Worm (Caenorhabditis elegans) whole organism, young adult: ENCODE results near the gene prk-2.

Experiments
- B0019.2 ChIP-seq: fragments of 200-800 bp; sonication (Bioruptor generic); conservative IDR thresholded peaks from 2 replicates; pipeline ENCODE4 v1.3.6; 2022; ENCODE audit warnings: missing genetic modification reagents, missing genetic modification characterization, missing compliant biosample characterization
- B0261.1 ChIP-seq: sonication (generic microtip); optimal IDR thresholded peaks from 2 replicates; lab custom pipeline; 2016; ENCODE audit warnings: mild to moderate bottlenecking, missing genetic modification characterization, moderate library complexity, missing compliant biosample characterization
- C06A6.2 ChIP-seq: fragments of 200-800 bp; sonication (Bioruptor generic); conservative IDR thresholded peaks from 2 replicates; pipeline ENCODE4 v1.3.6; 2022; ENCODE audit warnings: missing genetic modification characterization, missing compliant biosample characterization
- F22D6.2 ChIP-seq: sonication (generic microtip); optimal IDR thresholded peaks from 2 replicates; lab custom pipeline; 2016; ENCODE audit warnings: mild to moderate bottlenecking, missing genetic modification characterization, missing compliant biosample characterization
- F23B12.7 ChIP-seq: sonication (generic microtip); optimal IDR thresholded peaks from 2 replicates; lab custom pipeline; 2017; ENCODE audit warnings: missing genetic modification characterization, mild to moderate bottlenecking, missing compliant biosample characterization, antibody characterized with exemption, moderate library complexity; ENCODE audit not compliant: insufficient read depth
- F33H1.4 ChIP-seq: fragments of 200-800 bp; sonication (Bioruptor generic); IDR thresholded peaks from 2 replicates; pipeline ENCODE4 v1.3.6; 2022; ENCODE audit warnings: missing genetic modification reagents, missing genetic modification characterization, missing compliant biosample characterization
- F52B5.7 ChIP-seq: sonication (generic microtip); optimal IDR thresholded peaks from 2 replicates; lab custom pipeline; 2016; ENCODE audit warnings: mild to moderate bottlenecking, missing genetic modification characterization, missing compliant biosample characterization
- F57A8.1 ChIP-seq: fragments of 200-800 bp; sonication (Bioruptor generic); optimal IDR thresholded peaks from 2 replicates; lab custom pipeline; 2018; ENCODE audit warnings: mild to moderate bottlenecking, missing genetic modification characterization, moderate library complexity, missing compliant biosample characterization
- K11D2.4 ChIP-seq: fragments of 200-800 bp; sonication (Bioruptor generic); IDR thresholded peaks from 2 replicates; pipeline ENCODE4 v1.3.6; 2022; ENCODE audit warnings: missing genetic modification reagents, missing genetic modification characterization, missing compliant biosample characterization
- T07F8.4 ChIP-seq: sonication (generic microtip); optimal IDR thresholded peaks from 2 replicates; lab custom pipeline; 2016; ENCODE audit warnings: mild to moderate bottlenecking, missing genetic modification characterization, moderate library complexity, missing compliant biosample characterization
- T26A5.8 ChIP-seq: sonication (generic microtip); optimal IDR thresholded peaks from 2 replicates; lab custom pipeline; 2016; ENCODE audit warnings: missing genetic modification characterization, missing compliant biosample characterization
- Y67H2A.10 ChIP-seq: fragments of 200-800 bp; sonication (Bioruptor generic); conservative IDR thresholded peaks from 2 replicates; pipeline ENCODE4 v1.3.6; 2022; ENCODE audit warnings: missing genetic modification reagents, missing genetic modification characterization, missing compliant biosample characterization
- Y95B8A.8 ChIP-seq: fragments of 200-800 bp; sonication (Bioruptor generic); IDR thresholded peaks from 2 replicates; pipeline ENCODE4 v1.3.6; 2022; ENCODE audit warnings: missing genetic modification reagents, missing genetic modification characterization, missing compliant biosample characterization
- ZK185.1 ChIP-seq: sonication (generic microtip); optimal IDR thresholded peaks from 2 replicates; lab custom pipeline; 2016; ENCODE audit warnings: mild to moderate bottlenecking, missing genetic modification characterization, missing compliant biosample characterization; ENCODE audit not compliant: poor library complexity, severe bottlenecking
- atf-7 ChIP-seq: sonication (generic microtip); optimal IDR thresholded peaks from 2 replicates; lab custom pipeline; 2017; ENCODE audit warnings: mild to moderate bottlenecking, missing genetic modification characterization, missing compliant biosample characterization
- attf-5 ChIP-seq: fragments of 200-800 bp; sonication (Bioruptor generic); optimal IDR thresholded peaks from 2 replicates; lab custom pipeline; 2018; ENCODE audit warnings: mild to moderate bottlenecking, missing genetic modification characterization, missing compliant biosample characterization
- attf-6 ChIP-seq: fragments of 200-800 bp; sonication (Bioruptor generic); IDR thresholded peaks from 2 replicates; pipeline ENCODE4 v1.3.6; 2022; ENCODE audit warnings: missing genetic modification reagents, missing genetic modification characterization, missing compliant biosample characterization
- bed-2 ChIP-seq: fragments of 200-800 bp; sonication (Bioruptor generic); IDR thresholded peaks from 2 replicates; pipeline ENCODE4 v1.3.6; 2022; ENCODE audit warnings: missing genetic modification reagents, missing genetic modification characterization, missing compliant biosample characterization
- ccch-3 ChIP-seq: fragments of 200-800 bp; sonication (Bioruptor generic); optimal IDR thresholded peaks from 2 replicates; lab custom pipeline; 2018; ENCODE audit warnings: mild to moderate bottlenecking, missing genetic modification characterization, missing compliant biosample characterization
- chd-7 ChIP-seq: sonication (generic microtip); optimal IDR thresholded peaks from 2 replicates; lab custom pipeline; 2016; ENCODE audit warnings: mild to moderate bottlenecking, missing genetic modification characterization, moderate library complexity, missing compliant biosample characterization
- die-1 ChIP-seq: sonication (generic microtip); optimal IDR thresholded peaks from 2 replicates; lab custom pipeline; 2016; ENCODE audit warnings: missing genotype, mild to moderate bottlenecking, missing genetic modification characterization, missing compliant biosample characterization
- dox-1 ChIP-seq: fragments of 200-800 bp; sonication (Bioruptor generic); IDR thresholded peaks from 2 replicates; pipeline ENCODE4 v1.3.6; 2022; ENCODE audit warnings: missing genetic modification reagents, missing genetic modification characterization, missing compliant biosample characterization
- efl-1 ChIP-seq: fragments of 150-350 bp; optimal IDR thresholded peaks from 2 replicates; lab custom pipeline; 2014; ENCODE audit warnings: missing biosample characterization, missing genetic modification reagents, missing genetic modification characterization
- ekl-4 ChIP-seq: fragments of 200-800 bp; sonication (Bioruptor generic); IDR thresholded peaks from 2 replicates; pipeline ENCODE4 v1.3.6; 2022; ENCODE audit warnings: missing genetic modification reagents, missing genetic modification characterization, missing compliant biosample characterization
- hlh-12 ChIP-seq: sonication (generic microtip); optimal IDR thresholded peaks from 2 replicates; lab custom pipeline; 2016; ENCODE audit warnings: missing genetic modification characterization, missing compliant biosample characterization
- hlh-26 ChIP-seq: fragments of 200-800 bp; sonication (Bioruptor generic); conservative IDR thresholded peaks from 2 replicates; pipeline ENCODE4 v1.3.6; 2022; ENCODE audit warnings: missing genetic modification reagents, missing genetic modification characterization, missing compliant biosample characterization
- hmg-1.2 ChIP-seq: fragments of 200-800 bp; sonication (Bioruptor generic); IDR thresholded peaks from 2 replicates; pipeline ENCODE4 v1.3.6; 2022; ENCODE audit warnings: missing genetic modification reagents, missing genetic modification characterization, missing compliant biosample characterization
- hrde-1 ChIP-seq: sonication (generic microtip); optimal IDR thresholded peaks from 2 replicates; lab custom pipeline; 2016; ENCODE audit warnings: missing genetic modification characterization, mild to moderate bottlenecking, missing compliant biosample characterization, moderate library complexity, missing genotype, missing genetic modification reagents, borderline replicate concordance
- lag-1 ChIP-seq: fragments of 200-800 bp; sonication (Bioruptor generic); IDR thresholded peaks from 2 replicates; pipeline ENCODE4 v1.3.6; 2022; ENCODE audit warnings: missing genetic modification reagents, missing genetic modification characterization, missing compliant biosample characterization
- lin-26 ChIP-seq: fragments of 200-800 bp; sonication (Bioruptor generic); IDR thresholded peaks from 2 replicates; pipeline ENCODE4 v1.3.6; 2022; ENCODE audit warnings: missing genetic modification reagents, missing genetic modification characterization, missing compliant biosample characterization
- lir-1 ChIP-seq: fragments of 200-800 bp; sonication (Bioruptor generic); conservative IDR thresholded peaks from 2 replicates; pipeline ENCODE4 v1.3.6; 2022; ENCODE audit warnings: missing genetic modification reagents, missing genetic modification characterization, missing compliant biosample characterization
- lsl-1 ChIP-seq: fragments of 200-800 bp; sonication (Bioruptor generic); optimal IDR thresholded peaks from 2 replicates; lab custom pipeline; 2018; ENCODE audit warnings: mild to moderate bottlenecking, missing genetic modification characterization, moderate library complexity, missing compliant biosample characterization
- madf-10 ChIP-seq: sonication (generic microtip); optimal IDR thresholded peaks from 2 replicates; lab custom pipeline; 2016; ENCODE audit warnings: mild to moderate bottlenecking, missing genetic modification characterization, missing compliant biosample characterization
- rcor-1 ChIP-seq: fragments of 200-800 bp; sonication (Bioruptor generic); IDR thresholded peaks from 2 replicates; pipeline ENCODE4 v1.3.6; 2022; ENCODE audit warnings: missing genetic modification reagents, missing genetic modification characterization, missing compliant biosample characterization
- rpc-1 ChIP-seq, 2 experiments: fragments of 150-350 bp in 1 of 2; sonication (generic microtip) in 1 of 2; optimal IDR thresholded peaks; 2 replicates each; lab custom pipeline; 2014 to 2018; ENCODE audit warnings: missing biosample characterization in 1 of 2, missing genetic modification characterization in 1 of 2, missing genetic modification reagents in 1 of 2, missing genotype in 1 of 2
- somi-1 ChIP-seq: fragments of 200-800 bp; sonication (Bioruptor generic); optimal IDR thresholded peaks from 2 replicates; lab custom pipeline; 2018; ENCODE audit warnings: mild to moderate bottlenecking, missing genetic modification characterization, missing compliant biosample characterization
- tbp1 ChIP-seq: fragments of 200-800 bp; sonication (Bioruptor generic); optimal IDR thresholded peaks from 2 replicates; lab custom pipeline; 2018; ENCODE audit warnings: mild to moderate bottlenecking, missing genetic modification characterization, missing compliant biosample characterization
- tbx-9 ChIP-seq: sonication (generic microtip); optimal IDR thresholded peaks from 2 replicates; lab custom pipeline; 2016; ENCODE audit warnings: borderline replicate concordance, missing genetic modification characterization, inconsistent platforms, missing compliant biosample characterization
- tlf-1 ChIP-seq: fragments of 200-800 bp; sonication (Bioruptor generic); optimal IDR thresholded peaks from 2 replicates; lab custom pipeline; 2018; ENCODE audit warnings: mild to moderate bottlenecking, missing genetic modification characterization, missing compliant biosample characterization
- xnd-1 ChIP-seq: sonication (generic microtip); optimal IDR thresholded peaks from 2 replicates; lab custom pipeline; 2016; ENCODE audit warnings: missing genotype, missing genetic modification reagents, missing genetic modification characterization, missing compliant biosample characterization
- zfh-2 ChIP-seq: fragments of 200-800 bp; sonication (Bioruptor generic); conservative IDR thresholded peaks from 2 replicates; pipeline ENCODE4 v1.3.6; 2022; ENCODE audit warnings: missing genetic modification reagents, missing genetic modification characterization, missing compliant biosample characterization
- ztf-25 ChIP-seq: fragments of 200-800 bp; sonication (Bioruptor generic); IDR thresholded peaks from 2 replicates; pipeline ENCODE4 v1.3.6; 2022; ENCODE audit warnings: missing genetic modification reagents, missing genetic modification characterization, missing compliant biosample characterization

The prk-2 gene

ce11 chrIII:3355791-3356190, 14.2 kb downstream of the prk-2 start:
- peak; percentile 49 for TF ChIP-seq B0261.1 (tag; lab: Kevin White, UChicago)
- 0 out of 2 replicates have a peak, but pooled peaks have one; percentile 23 for TF ChIP-seq F33H1.4
- TF ChIP-seq F22D6.2 (tag; lab: Kevin White, UChicago), result no peak
- peak; percentile 44 for TF ChIP-seq rpc-1 (optimal IDR thresholded peaks at IDR 0.05; lab: Kevin White, UChicago)
- peak; percentile 71 for TF ChIP-seq rpc-1 (tag; optimal IDR thresholded peaks at IDR 0.05; lab: Kevin White, UChicago)
- no peak for TF ChIP-seq xnd-1 (tag; lab: Kevin White, UChicago)
- TF ChIP-seq tbp1 (GFP tag; lab: Kevin White, UChicago), result peak; percentile 79
- TF ChIP-seq hmg-1.2 (GFP tag; lab: Robert Waterston, UW), result 0 out of 2 replicates have a peak, but pooled peaks have one; percentile 16
- TF ChIP-seq lsl-1 (GFP tag; lab: Kevin White, UChicago), result peak; percentile 4
- TF ChIP-seq, all 124 proteins: peak for 6

ce11 chrIII:3351672-3352071, 18.3 kb downstream of the prk-2 start:
- no peak for TF ChIP-seq Y95B8A.8
- no peak for TF ChIP-seq tbx-9 (tag; lab: Kevin White, UChicago)
- no peak for TF ChIP-seq dox-1 (GFP tag; lab: Robert Waterston, UW)
- no peak for TF ChIP-seq chd-7 (tag; lab: Kevin White, UChicago)
- no peak for TF ChIP-seq F23B12.7
- no peak for TF ChIP-seq attf-6 (GFP tag; lab: Robert Waterston, UW)
- no peak for TF ChIP-seq attf-5 (GFP tag; lab: Kevin White, UChicago)
- TF ChIP-seq Y67H2A.10 (GFP tag; lab: Robert Waterston, UW), result no peak
- no peak for TF ChIP-seq ZK185.1 (tag; lab: Kevin White, UChicago)

- TF ChIP-seq K11D2.4, result no peak
- no peak for TF ChIP-seq C06A6.2 (GFP tag; lab: Robert Waterston, UW)
- TF ChIP-seq tlf-1 (GFP tag; lab: Kevin White, UChicago), result no peak
- TF ChIP-seq B0019.2 (GFP tag; lab: Robert Waterston, UW), result no peak
- no peak for TF ChIP-seq bed-2
- no peak for TF ChIP-seq efl-1 (GFP tag; lab: Kevin White, UChicago)
- TF ChIP-seq T26A5.8, result no peak
- no peak for TF ChIP-seq atf-7 (tag; lab: Kevin White, UChicago)
- TF ChIP-seq xnd-1 (tag; lab: Kevin White, UChicago), result no peak
- no peak for TF ChIP-seq lin-26 (GFP tag; lab: Robert Waterston, UW)
- TF ChIP-seq somi-1 (GFP tag; lab: Kevin White, UChicago), result no peak
- no peak for TF ChIP-seq F57A8.1 (GFP tag; lab: Kevin White, UChicago)
- no peak for TF ChIP-seq ccch-3 (GFP tag; lab: Kevin White, UChicago)
- TF ChIP-seq hlh-26 (GFP tag; lab: Robert Waterston, UW), result no peak
- TF ChIP-seq ekl-4 (GFP tag; lab: Robert Waterston, UW), result no peak
These were observed 18.9 kb downstream of the prk-2 start for ce11 chrIII:3351091-3351490.

- no peak for TF ChIP-seq hlh-12 (tag; lab: Kevin White, UChicago)
- no peak for TF ChIP-seq zfh-2
- TF ChIP-seq ccch-3 (GFP tag; lab: Kevin White, UChicago), result no peak
- no peak for TF ChIP-seq hrde-1 (tag; lab: Kevin White, UChicago)
- no peak for TF ChIP-seq hmg-1.2 (GFP tag; lab: Robert Waterston, UW)
- TF ChIP-seq lir-1 (GFP tag; lab: Robert Waterston, UW), result no peak
- TF ChIP-seq T07F8.4 (tag; lab: Kevin White, UChicago), result no peak
- no peak for TF ChIP-seq die-1
- no peak for TF ChIP-seq C06A6.2 (GFP tag; lab: Robert Waterston, UW)
- TF ChIP-seq tbx-9 (tag; lab: Kevin White, UChicago), result no peak
- TF ChIP-seq F52B5.7 (tag; lab: Kevin White, UChicago), result no peak
- no peak for TF ChIP-seq rcor-1
- no peak for TF ChIP-seq ztf-25 (GFP tag; lab: Robert Waterston, UW)
- no peak for TF ChIP-seq lag-1 (GFP tag; lab: Robert Waterston, UW)
- TF ChIP-seq madf-10 (tag; lab: Kevin White, UChicago), result no peak
These were observed 20.9 kb downstream of the prk-2 start for ce11 chrIII:3349061-3349460.
